Worm (Caenorhabditis elegans) whole organism, L4 larva: ENCODE data around the gene unc-61.
A peak's percentile ranks its signal among the peaks of the same experiment; 100 is the strongest.

Experiments used
- D1046.2 ChIP-seq: fragments of 200-800 bp; sonication (Bioruptor generic); IDR thresholded peaks from 2 replicates; pipeline ENCODE4 v1.3.6; 2022; ENCODE audit warnings: missing genetic modification characterization, missing compliant biosample characterization
- F10B5.3 ChIP-seq: sonication (generic microtip); optimal IDR thresholded peaks from 2 replicates; lab custom pipeline; 2016; ENCODE audit warnings: mild to moderate bottlenecking, missing genetic modification characterization, missing compliant biosample characterization
- F26F4.8 ChIP-seq: fragments of 200-800 bp; sonication (Bioruptor generic); conservative IDR thresholded peaks from 2 replicates; pipeline ENCODE4 v1.3.6; 2022; ENCODE audit warnings: missing genetic modification characterization, missing compliant biosample characterization
- F44E2.7 ChIP-seq: fragments of 200-800 bp; sonication (Bioruptor generic); IDR thresholded peaks from 2 replicates; pipeline ENCODE4 v2.1.2; 2022; ENCODE audit warnings: missing genetic modification characterization, missing compliant biosample characterization
- R02D3.7 ChIP-seq: fragments of 150-350 bp; sonication (generic microtip); optimal IDR thresholded peaks from 3 replicates; lab custom pipeline; 2014; ENCODE audit warnings: missing biosample characterization, missing genetic modification characterization
- Y105C5A.15 ChIP-seq: fragments of 200-800 bp; sonication (Bioruptor generic); IDR thresholded peaks from 2 replicates; pipeline ENCODE4 v1.3.6; 2022; ENCODE audit warnings: missing genetic modification characterization, missing compliant biosample characterization
- Y48G9A.11 ChIP-seq: fragments of 200-800 bp; sonication (Bioruptor generic); IDR thresholded peaks from 2 replicates; pipeline ENCODE4 v1.3.6; 2022; ENCODE audit warnings: missing genetic modification reagents, missing genetic modification characterization, missing compliant biosample characterization
- ZK546.5 ChIP-seq, 2 experiments: sonication (generic microtip); optimal IDR thresholded peaks; 2 replicates each; lab custom pipeline; 2017; ENCODE audit warnings: missing biosample characterization in 2 of 2, missing genetic modification characterization in 2 of 2
- ama-1 ChIP-seq: fragments of 150-350 bp; optimal IDR thresholded peaks from 2 replicates; lab custom pipeline; 2014; ENCODE audit warnings: inconsistent platforms, mixed read lengths
- attf-4 ChIP-seq: sonication (generic microtip); optimal IDR thresholded peaks from 3 replicates; lab custom pipeline; 2017; ENCODE audit warnings: missing biosample characterization, missing genetic modification characterization
- ceh-28 ChIP-seq: fragments of 150-350 bp; optimal IDR thresholded peaks from 2 replicates; lab custom pipeline; 2014; ENCODE audit warnings: missing biosample characterization, missing genetic modification reagents, missing genetic modification characterization
- duxl-1 ChIP-seq: sonication (generic microtip); optimal IDR thresholded peaks from 2 replicates; lab custom pipeline; 2016; ENCODE audit warnings: mild to moderate bottlenecking, missing genetic modification characterization, moderate library complexity, missing compliant biosample characterization; ENCODE audit not compliant: poor library complexity
- egl-27 ChIP-seq: sonication (generic microtip); optimal IDR thresholded peaks from 3 replicates; lab custom pipeline; 2017; ENCODE audit warnings: missing biosample characterization, missing genetic modification reagents, missing genetic modification characterization
- fos-1 ChIP-seq: fragments of 150-350 bp; optimal IDR thresholded peaks from 2 replicates; lab custom pipeline; 2014; ENCODE audit warnings: missing biosample characterization, missing genetic modification characterization
- lim-7 ChIP-seq: fragments of 200-800 bp; sonication (Bioruptor generic); IDR thresholded peaks from 2 replicates; pipeline ENCODE4 v1.3.6; 2022; ENCODE audit warnings: missing genetic modification characterization, missing compliant biosample characterization
- lin-29 ChIP-seq: fragments of 200-800 bp; sonication (Bioruptor generic); IDR thresholded peaks from 2 replicates; pipeline ENCODE4 v1.3.6; 2022; ENCODE audit warnings: missing genetic modification reagents, missing genetic modification characterization, missing compliant biosample characterization
- lin-39 ChIP-seq: fragments of 150-350 bp; optimal IDR thresholded peaks from 2 replicates; lab custom pipeline; 2014; ENCODE audit warnings: missing biosample characterization, missing genetic modification reagents, missing genetic modification characterization
- mdt-29 ChIP-seq: fragments of 200-800 bp; sonication (Bioruptor generic); IDR thresholded peaks from 2 replicates; pipeline ENCODE4 v1.3.6; 2022; ENCODE audit warnings: missing genetic modification reagents, missing genetic modification characterization, missing compliant biosample characterization
- mep-1 ChIP-seq: fragments of 150-350 bp; sonication (generic microtip); optimal IDR thresholded peaks from 3 replicates; lab custom pipeline; 2014; ENCODE audit warnings: missing biosample characterization, missing genetic modification characterization
- mxl-3 ChIP-seq: fragments of 200-800 bp; sonication (Bioruptor generic); optimal IDR thresholded peaks from 2 replicates; lab custom pipeline; 2018; ENCODE audit warnings: mild to moderate bottlenecking, missing genetic modification characterization, missing compliant biosample characterization
- nhr-237 ChIP-seq: sonication (generic microtip); optimal IDR thresholded peaks from 2 replicates; lab custom pipeline; 2017; ENCODE audit warnings: missing biosample characterization, missing genetic modification characterization
- nhr-25 ChIP-seq: sonication (generic microtip); optimal IDR thresholded peaks from 2 replicates; lab custom pipeline; 2017; ENCODE audit warnings: missing genetic modification characterization, mild to moderate bottlenecking, missing compliant biosample characterization, antibody characterized with exemption, moderate library complexity, borderline replicate concordance; ENCODE audit not compliant: insufficient read depth
- nhr-42 ChIP-seq: fragments of 200-800 bp; sonication (Bioruptor generic); IDR thresholded peaks from 2 replicates; pipeline ENCODE4 v1.3.6; 2022; ENCODE audit warnings: missing genetic modification characterization, missing compliant biosample characterization
- nhr-48 ChIP-seq: sonication (generic microtip); optimal IDR thresholded peaks from 2 replicates; lab custom pipeline; 2016; ENCODE audit warnings: mild to moderate bottlenecking, missing genetic modification characterization, missing compliant biosample characterization
- nhr-76 ChIP-seq: fragments of 150-350 bp; optimal IDR thresholded peaks from 2 replicates; lab custom pipeline; 2014; ENCODE audit warnings: missing biosample characterization, missing genetic modification characterization
- pqm-1 ChIP-seq: sonication (generic microtip); optimal IDR thresholded peaks from 2 replicates; lab custom pipeline; 2017; ENCODE audit warnings: missing biosample characterization, missing genetic modification characterization
- snpc-1.2 ChIP-seq: fragments of 200-800 bp; sonication (Bioruptor generic); IDR thresholded peaks from 2 replicates; pipeline ENCODE4 v1.3.6; 2022; ENCODE audit warnings: missing genetic modification reagents, missing genetic modification characterization, missing compliant biosample characterization
- spr-1 ChIP-seq: sonication (generic microtip); optimal IDR thresholded peaks from 2 replicates; lab custom pipeline; 2016; ENCODE audit warnings: mild to moderate bottlenecking, missing genetic modification characterization, missing compliant biosample characterization
- unc-62 ChIP-seq, 3 experiments: fragments of 150-350 bp in 1 of 3; sonication (generic microtip); optimal IDR thresholded peaks in 2 of 3; peaks in 1 of 3; 1 replicate in 1 of 3; 2 replicates in 2 of 3; lab custom pipeline; 2014 to 2017; ENCODE audit warnings: missing biosample characterization in 3 of 3, missing genetic modification characterization in 3 of 3, missing genetic modification reagents in 3 of 3, missing genotype in 1 of 3
- vab-7 ChIP-seq: fragments of 200-800 bp; sonication (Bioruptor generic); IDR thresholded peaks from 2 replicates; pipeline ENCODE4 v1.3.6; 2022; ENCODE audit warnings: missing genetic modification reagents, missing genetic modification characterization, missing compliant biosample characterization
- zfp-2 ChIP-seq: sonication (generic microtip); optimal IDR thresholded peaks from 2 replicates; lab custom pipeline; 2016; ENCODE audit warnings: mild to moderate bottlenecking, missing genetic modification characterization, missing compliant biosample characterization
- zip-11 ChIP-seq: fragments of 200-800 bp; sonication (Bioruptor generic); IDR thresholded peaks from 2 replicates; pipeline ENCODE4 v1.3.6; 2022; ENCODE audit warnings: missing genetic modification characterization, missing compliant biosample characterization

unc-61 gene

DNA sequence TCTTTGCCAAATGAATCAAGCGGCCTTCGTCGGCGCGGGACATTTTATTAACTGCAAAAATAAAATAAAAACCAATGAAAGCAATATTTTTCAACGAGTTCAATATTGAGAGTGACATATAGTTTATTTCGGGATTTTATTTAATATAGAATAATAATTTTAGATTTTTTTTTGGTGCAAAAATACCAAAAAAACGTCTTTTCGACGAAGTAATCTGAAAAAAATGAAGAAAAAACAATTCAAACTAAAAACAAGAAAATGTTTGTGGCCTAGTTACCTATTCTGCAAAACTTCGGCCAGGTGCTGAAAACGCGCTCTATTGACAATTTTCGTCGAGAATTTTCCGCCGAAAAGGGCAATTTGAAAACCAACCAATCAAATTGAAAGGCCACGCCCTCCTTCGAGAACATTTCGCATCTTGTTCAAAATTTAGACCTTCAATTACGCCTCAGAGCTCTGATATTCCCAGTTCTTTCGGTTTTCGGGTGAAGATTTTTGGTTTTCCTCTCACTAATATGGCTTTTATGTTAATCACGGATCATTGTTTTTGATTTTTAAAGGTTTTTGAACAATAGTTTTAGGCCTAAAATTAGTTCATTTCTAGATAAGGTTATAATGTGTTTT lies 48.5 kb downstream of the unc-61 start, which contains the start of gene C47E8.4 (continued):
- TF ChIP-seq snpc-1.2 (peak; percentile 68), nhr-48 (tag; lab: Kevin White, UChicago) (peak; percentile 94), nhr-237 (tag; lab: Kevin White, UChicago) (no peak), D1046.2 (GFP tag; lab: Robert Waterston, UW) (peak; percentile 83; the same call in 1 of the 2 replicates), egl-27 (tag; lab: Kevin White, UChicago) (no peak), mep-1 (tag; lab: Kevin White, UChicago) (peak; percentile 98), vab-7 (GFP tag; lab: Robert Waterston, UW) (peak; percentile 69), ceh-28 (tag; lab: Kevin White, UChicago) (no peak), nhr-42 (peak; percentile 91), attf-4 (tag; lab: Kevin White, UChicago) (no peak), R02D3.7 (no peak), zfp-2 (tag; lab: Kevin White, UChicago) (peak; percentile 64), F44E2.7 (no peak), lin-29 (GFP tag; lab: Robert Waterston, UW) (peak; percentile 90), spr-1 (tag; lab: Kevin White, UChicago) (peak; percentile 93), nhr-25 (peak; percentile 94), lin-39 (tag; lab: Kevin White, UChicago) (no peak), unc-62 (GFP tag; optimal IDR thresholded peaks at IDR 0.05 in 1 of 2; lab: Kevin White, UChicago) (peak; percentile 56 to 99), unc-62 (tag; optimal IDR thresholded peaks at IDR 0.05; lab: Kevin White, UChicago) (no peak)
- TF ChIP-seq, all 104 proteins: peak for 82

DNA sequence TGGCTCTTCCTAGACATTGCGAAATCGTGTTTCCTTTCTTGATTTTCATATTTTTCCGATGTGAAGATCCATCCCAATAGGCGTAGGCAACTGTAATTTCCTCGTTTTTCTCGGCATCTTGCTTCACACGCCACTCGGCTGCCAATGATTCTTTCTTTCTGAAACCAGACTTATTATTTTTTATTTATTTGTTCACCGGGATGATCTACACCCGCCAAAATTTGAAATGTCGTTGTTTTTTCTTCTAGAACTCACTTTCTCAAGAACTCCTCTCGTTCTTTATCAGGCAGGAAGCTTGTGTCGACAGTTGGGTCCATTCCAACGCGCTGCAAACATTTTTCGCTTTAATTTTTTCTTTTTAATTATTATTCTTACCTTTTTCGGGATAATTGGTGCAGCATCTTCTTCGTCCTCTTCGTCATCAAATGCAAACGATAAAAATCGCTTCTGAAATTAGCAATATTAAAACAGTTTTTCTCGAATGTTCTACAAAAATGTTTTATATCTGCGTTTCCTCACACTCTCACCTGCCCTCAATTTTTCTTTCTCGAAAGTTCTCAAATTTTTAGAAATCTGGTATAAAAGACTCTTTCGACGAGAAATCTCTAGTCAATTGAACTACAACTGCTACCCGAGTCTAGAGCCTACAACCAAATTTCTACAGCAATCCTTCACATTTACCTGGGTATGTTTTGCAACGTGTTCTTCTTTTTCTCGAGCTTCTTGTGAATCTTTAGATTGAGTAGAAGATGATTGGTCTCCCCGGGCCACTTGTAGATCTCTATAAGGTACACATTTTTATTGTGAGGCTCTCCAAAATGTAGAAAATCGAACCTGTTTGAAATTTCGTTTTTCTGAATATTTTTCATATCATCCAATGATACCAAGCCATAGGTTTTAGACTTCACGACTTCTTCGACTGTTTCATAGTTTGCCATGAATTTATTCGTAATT lies 49.4 kb downstream of the unc-61 start, which contains the start of gene hsp-90:
Gene hsp-90 (plus strand): TSS at position 560 of the 954 bp plus-strand sequence.
- TF ChIP-seq F26F4.8 (GFP tag; lab: Robert Waterston, UW), result no peak
- TF ChIP-seq lim-7 (GFP tag; lab: Robert Waterston, UW), result 0 out of 2 replicates have a peak, but pooled peaks have one; percentile 22
- TF ChIP-seq ama-1 (lab: Kevin White, UChicago), result peak; percentile 54
- 0 out of 2 replicates have a peak, but pooled peaks have one; percentile 9 for TF ChIP-seq mdt-29 (GFP tag; lab: Robert Waterston, UW)
- no peak for TF ChIP-seq snpc-1.2

DNA sequence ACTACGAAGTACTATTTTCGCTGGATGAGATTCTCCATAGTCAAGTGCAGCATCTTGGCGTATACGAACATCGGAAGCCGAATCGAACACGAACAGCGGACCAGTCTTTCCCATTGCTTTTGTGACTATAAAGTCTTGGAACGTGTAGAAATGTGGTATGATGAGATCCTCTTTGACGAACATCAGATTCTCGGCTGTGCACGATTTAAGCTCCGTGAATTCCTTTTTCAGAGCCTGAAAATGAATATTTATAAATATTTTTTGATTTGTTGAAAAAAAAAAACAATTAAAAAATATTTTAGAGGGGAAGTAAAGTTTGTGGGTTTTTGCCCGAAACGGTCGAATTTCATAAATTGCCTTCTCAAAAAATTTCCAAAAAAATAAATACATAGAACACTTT lies 50.1 kb downstream of the unc-61 start:
- TF ChIP-seq F10B5.3, result no peak
- TF ChIP-seq mdt-29 (GFP tag; lab: Robert Waterston, UW), result no peak
- TF ChIP-seq fos-1 (tag; lab: Kevin White, UChicago), result no peak
- TF ChIP-seq duxl-1, result no peak
- no peak for TF ChIP-seq zip-11
- no peak for TF ChIP-seq D1046.2 (GFP tag; lab: Robert Waterston, UW)
- no peak for TF ChIP-seq ama-1 (lab: Kevin White, UChicago)
- no peak for TF ChIP-seq Y105C5A.15 (GFP tag; lab: Robert Waterston, UW)
- TF ChIP-seq nhr-76 (tag; lab: Kevin White, UChicago), result no peak
- TF ChIP-seq ZK546.5 (tag; optimal IDR thresholded peaks at IDR 0.05; lab: Kevin White, UChicago), result no peak
- TF ChIP-seq Y48G9A.11 (GFP tag; lab: Robert Waterston, UW), result no peak
- TF ChIP-seq pqm-1, result no peak

- TF ChIP-seq mxl-3 (GFP tag; lab: Kevin White, UChicago) (no peak), Y105C5A.15 (GFP tag; lab: Robert Waterston, UW) (0 out of 2 replicates have a peak, but pooled peaks have one; percentile 13), Y48G9A.11 (GFP tag; lab: Robert Waterston, UW) (0 out of 2 replicates have a peak, but pooled peaks have one; percentile 29)
- TF ChIP-seq, all 104 proteins: peak for 2
Observed at ce11 chrV:14683291-14683690, 50.7 kb downstream of the unc-61 start.
